Worm (Caenorhabditis elegans) whole organism, late embryonic: ENCODE data around the gene pals-27.

Experiments used
- ceh-24 ChIP-seq: sonication (generic microtip); optimal IDR thresholded peaks from 2 replicates; lab custom pipeline; 2016; ENCODE audit warnings: mild to moderate bottlenecking, missing genetic modification characterization, missing compliant biosample characterization
- elt-2 ChIP-seq: sonication (generic microtip); optimal IDR thresholded peaks from 2 replicates; lab custom pipeline; 2016; ENCODE audit warnings: missing genetic modification reagents, missing genetic modification characterization, missing compliant biosample characterization
- ets-4 ChIP-seq: sonication (generic microtip); optimal IDR thresholded peaks from 2 replicates; lab custom pipeline; 2016; ENCODE audit warnings: missing genetic modification characterization, missing compliant biosample characterization
- sox-4 ChIP-seq: sonication (generic microtip); optimal IDR thresholded peaks from 2 replicates; lab custom pipeline; 2017; ENCODE audit warnings: mild to moderate bottlenecking, missing genetic modification characterization, inconsistent platforms, missing compliant biosample characterization
- syd-9 ChIP-seq: sonication (generic microtip); optimal IDR thresholded peaks from 2 replicates; lab custom pipeline; 2016; ENCODE audit warnings: mild to moderate bottlenecking, missing genetic modification characterization, moderate library complexity, missing compliant biosample characterization
- tbx-7 ChIP-seq: sonication (generic microtip); optimal IDR thresholded peaks from 2 replicates; lab custom pipeline; 2016; ENCODE audit warnings: missing genotype, missing genetic modification characterization, missing compliant biosample characterization

- TF ChIP-seq ets-4 (tag; lab: Kevin White, UChicago) = no peak
- no peak for TF ChIP-seq sox-4
- no peak for TF ChIP-seq ceh-24 (tag; lab: Kevin White, UChicago)
- TF ChIP-seq elt-2 (tag; lab: Kevin White, UChicago) = no peak
- TF ChIP-seq tbx-7 (tag; lab: Kevin White, UChicago) = no peak
- TF ChIP-seq syd-9 (tag; lab: Kevin White, UChicago) = no peak
Observed at ce11 chrIII:4382118-4382517, 675 bp downstream of the pals-27 start.
